Fruit fly (Drosophila melanogaster): ENCODE data around the gene CG45099.

The CG45099 gene

DNA sequence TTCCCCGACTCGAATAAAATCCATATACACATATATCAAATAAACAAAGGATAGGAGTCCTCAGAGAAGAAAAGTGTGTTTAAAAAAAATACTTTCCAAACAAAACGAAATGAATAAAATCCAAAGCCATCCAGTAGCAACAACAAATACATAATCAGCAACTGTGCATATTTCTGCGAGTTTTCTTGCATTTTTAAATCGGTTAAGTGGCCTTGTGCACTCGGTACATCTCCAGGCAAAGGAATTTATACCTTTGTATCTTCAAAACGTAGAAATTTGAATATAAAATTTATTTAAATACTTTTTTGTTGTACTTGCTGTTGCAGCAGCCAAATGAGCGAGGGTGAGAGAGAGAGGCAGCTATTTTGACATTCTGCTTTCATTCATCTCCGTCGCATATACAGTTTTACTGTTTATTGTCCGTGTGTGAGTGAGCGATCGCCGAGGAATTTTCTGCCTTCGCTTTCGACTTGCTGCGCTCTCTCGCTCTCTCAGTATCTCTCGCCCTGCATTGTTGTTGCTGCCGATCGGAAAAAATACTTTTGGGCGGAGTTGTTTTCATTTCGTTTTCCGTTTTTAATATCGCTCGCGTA, 8.3 kb upstream of the CG45099 start:
- TF ChIP-seq noc (tag; optimal IDR thresholded peaks at IDR 0.05), result no peak

DNA sequence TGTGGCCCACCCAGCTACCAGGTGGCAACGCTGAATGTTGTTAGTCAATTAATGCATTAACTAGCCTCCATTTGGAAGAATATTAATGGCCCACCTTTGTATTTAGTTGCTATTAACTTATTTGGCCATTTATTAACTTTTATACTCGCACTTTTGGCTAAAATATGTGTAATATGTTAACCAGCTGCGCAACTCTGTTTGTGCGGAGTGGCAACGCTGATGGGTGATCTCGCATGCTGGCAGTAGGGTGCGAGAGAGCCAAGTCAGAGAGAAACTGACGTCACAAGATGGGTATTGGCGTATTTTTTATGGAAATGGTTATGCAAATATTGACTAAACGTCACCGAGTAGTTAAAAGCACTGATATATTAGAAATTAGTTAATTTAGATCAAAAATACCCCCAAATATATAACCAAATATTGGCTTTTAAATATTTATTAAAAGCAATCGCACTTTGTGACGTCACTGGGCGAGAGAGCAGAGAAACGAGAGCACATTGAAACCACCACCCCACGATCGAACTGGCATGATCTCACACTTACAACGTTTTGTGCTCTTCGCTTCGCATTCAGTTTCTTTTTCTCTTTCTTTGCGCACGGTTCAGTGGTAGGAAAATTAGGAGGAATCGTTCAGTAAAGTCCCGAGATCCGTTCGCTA, 7.7 kb upstream of the CG45099 start, which contains the start of gene how:
Gene how, plus strand, starts transcription at position 567 of the 658 bp plus-strand sequence.
- no peak for TF ChIP-seq noc (tag; optimal IDR thresholded peaks at IDR 0.05)

DNA sequence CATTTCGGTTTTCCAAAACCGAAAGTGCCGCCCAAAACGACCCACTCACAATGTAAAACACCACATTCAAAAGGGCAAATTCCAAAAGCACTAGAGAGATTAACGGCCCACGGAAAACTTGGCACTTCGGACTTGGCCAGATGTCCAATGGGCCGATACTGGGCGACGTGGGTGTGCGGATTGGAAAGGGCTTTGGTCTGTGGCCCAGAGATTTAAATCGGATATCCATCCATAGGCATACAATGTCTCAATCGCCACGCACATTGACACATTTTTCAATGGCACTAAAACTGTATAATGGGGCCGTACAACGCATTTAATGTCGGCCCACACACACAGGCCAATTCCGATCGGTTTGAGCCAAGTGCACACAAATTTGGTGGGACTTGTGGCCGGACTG, 6.3 kb upstream of the CG45099 start:
- no peak for TF ChIP-seq noc (tag; optimal IDR thresholded peaks at IDR 0.05)

DNA sequence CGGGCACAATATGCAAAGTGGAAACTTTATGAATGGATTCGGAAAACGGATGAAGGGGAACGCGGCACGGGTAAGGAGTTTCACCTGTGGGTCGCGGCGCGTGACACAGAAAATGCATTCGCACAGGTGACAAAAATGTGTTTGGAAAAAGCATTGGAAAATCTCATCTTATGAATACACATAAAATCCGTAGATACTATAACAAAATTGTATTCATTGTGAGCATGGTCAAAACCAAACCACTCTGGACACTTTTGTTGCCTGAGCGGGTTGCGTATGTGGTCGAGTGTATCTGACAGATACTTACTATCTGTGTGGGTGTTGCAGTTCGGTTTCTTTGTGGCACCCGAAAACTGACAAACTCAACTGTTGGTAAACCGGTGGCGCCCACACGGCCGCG, 5.4 kb upstream of the CG45099 start:
- no peak for TF ChIP-seq noc (tag; optimal IDR thresholded peaks at IDR 0.05)

DNA sequence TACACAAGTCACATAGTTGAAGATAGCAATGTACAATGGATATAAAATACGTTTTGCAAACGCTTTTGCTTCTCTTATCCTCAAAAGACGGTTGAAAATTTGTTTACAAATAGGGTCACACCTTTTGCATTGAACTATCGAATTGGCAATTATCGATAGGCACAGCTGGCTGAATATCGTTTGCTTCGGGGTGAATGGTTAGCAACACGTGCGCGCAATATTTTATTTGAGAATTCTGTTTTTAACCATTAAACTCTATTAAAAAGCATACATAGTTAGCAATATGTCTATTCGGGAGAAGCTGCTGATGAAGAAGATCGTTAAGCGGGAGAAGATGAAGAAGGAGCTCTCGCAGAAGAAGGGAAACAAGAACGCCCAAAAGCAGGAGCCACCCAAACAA, 1.5 kb upstream of the CG45099 start:
- no peak for TF ChIP-seq noc (tag; optimal IDR thresholded peaks at IDR 0.05)

DNA sequence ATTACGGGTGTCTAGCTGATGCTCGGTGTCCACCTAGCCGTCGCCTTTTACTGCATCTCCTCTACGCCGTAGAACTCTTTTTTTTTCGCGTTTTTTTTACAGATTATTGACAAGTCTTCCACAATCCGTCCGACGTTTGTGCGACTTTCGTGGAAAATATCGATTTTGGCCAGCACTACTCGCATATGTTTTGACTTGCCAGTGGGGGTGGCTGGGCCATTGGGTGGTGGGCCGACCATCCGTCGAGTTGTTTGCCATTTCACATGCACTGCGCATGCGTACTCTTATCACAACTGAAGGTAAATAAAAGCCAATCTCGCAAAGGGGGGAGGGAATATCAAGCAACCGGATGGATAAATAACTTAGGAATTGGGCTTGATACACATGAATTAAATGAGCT, 2.3 kb downstream of the CG45099 start, which contains the start of gene CG13409:
Gene CG13409, minus strand, starts transcription at position 163 of the 400 bp plus-strand sequence.
- no peak for TF ChIP-seq noc (tag; optimal IDR thresholded peaks at IDR 0.05)

DNA sequence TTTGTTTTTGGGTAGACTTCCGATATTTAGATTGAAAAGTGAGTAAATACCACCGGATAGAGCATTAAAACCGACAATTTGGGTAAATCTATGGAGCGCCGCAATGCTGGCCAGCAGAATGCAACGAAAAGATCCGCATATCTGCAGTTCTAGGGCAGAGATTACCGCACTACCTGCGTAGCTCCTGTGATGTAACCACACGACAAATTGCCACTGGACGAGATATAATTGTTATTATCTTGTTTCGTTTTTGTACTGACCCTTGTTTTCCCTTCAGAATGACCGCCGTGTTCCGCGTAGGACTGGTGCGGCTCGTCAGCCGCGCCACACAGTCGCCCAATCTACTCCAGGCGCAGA, 6.4 kb downstream of the CG45099 start:
- TF ChIP-seq noc (tag; optimal IDR thresholded peaks at IDR 0.05), result no peak

DNA sequence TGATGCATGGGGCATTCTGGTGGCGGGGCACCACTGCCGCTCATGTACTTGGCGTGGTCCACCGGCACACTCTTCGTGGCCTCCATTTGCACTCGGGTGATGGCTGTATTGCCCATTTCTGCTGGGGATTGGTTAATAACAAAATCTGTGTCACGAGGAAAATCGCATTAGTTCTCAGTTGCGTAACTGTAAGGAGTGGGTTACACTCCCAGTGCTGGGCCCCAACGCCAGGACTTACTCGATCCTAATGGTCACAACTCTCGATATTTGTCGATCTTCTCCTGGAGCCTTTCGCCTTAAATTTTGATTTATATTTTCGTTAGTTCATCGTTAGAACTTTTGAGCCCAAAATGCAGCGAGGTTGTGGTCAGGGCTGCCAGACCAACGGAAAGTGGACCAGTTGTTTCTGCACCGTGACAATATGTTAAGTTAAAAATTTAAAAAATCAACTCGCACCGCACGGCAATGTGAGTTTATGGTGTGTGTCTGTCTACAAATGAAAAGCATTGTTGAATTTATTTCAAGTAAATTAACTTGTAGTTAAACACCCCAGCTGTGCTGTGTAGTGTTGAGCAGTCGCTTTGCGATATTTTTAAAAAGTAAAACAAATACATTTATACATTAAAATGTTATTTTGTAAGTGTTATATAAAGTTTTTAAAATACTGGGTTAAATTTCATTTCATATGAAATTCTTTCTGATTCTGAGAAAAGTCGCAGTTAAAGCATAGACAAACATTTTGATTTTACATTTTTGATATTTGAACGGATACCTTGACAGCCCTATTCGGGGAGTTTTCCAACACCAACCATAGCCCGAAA, 7.0 kb downstream of the CG45099 start, which contains the start of the genes Cchl and ND-42:
Gene Cchl, minus strand, starts transcription at position 559 of the 821 bp plus-strand sequence.
Gene ND-42, plus strand, starts transcription at position 788 of the 821 bp plus-strand sequence.
- peak; percentile 87 for TF ChIP-seq noc (tag; optimal IDR thresholded peaks at IDR 0.05)

DNA sequence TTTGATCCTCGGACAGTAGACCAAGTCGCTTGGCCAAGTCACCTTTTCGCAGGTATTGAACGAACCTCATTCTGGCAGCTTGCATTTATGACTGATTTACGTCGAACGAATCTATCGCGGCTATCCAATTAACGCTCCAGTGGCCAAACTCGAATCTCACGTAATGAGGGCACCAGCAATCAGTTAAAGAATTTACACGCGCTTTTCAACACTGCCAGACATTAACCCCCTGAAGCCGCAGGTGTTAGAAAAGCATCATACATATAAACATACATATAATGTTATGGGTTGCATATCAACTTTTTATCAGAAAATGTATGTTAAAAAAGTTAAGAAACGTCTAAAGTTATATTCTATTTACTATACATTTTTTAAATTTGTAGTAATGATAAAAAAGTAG, 8.8 kb downstream of the CG45099 start, which contains the start of gene CG6028:
Gene CG6028, minus strand, starts transcription at position 187 of the 400 bp plus-strand sequence.
- no peak for TF ChIP-seq noc (tag; optimal IDR thresholded peaks at IDR 0.05)

DNA sequence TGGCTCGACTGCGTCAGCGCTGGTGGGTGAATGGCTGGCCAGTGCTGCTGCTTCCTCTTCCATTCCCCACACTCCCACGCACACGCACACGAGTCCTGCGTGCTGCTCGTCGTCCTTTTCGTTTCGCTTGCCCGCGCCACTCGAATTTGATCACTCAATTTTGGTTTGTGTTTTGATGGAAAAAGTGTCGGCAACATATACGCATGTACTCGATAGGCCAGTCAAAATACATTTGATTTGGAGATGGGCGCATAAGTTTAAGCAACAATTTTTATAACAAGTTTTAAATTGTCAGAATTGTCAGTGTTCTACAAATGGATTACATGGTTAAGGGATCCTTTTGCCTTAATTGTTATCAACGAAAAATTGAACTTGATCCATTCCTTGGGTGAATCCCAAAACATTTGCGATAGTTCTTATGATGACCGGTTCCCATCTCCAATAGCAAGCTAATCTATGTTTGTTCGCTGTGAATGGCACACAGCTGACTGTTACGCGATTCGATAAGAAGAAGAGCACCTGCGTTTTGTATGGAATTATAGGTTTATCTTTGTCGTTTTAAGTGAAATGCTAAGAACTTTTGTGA, 11.0 kb downstream of the CG45099 start, which contains the start of the genes Mitofilin and mRpL35:
Gene Mitofilin, minus strand, starts transcription at position 295 of the 586 bp plus-strand sequence.
Gene mRpL35, plus strand, starts transcription at position 487 of the 586 bp plus-strand sequence.
- no peak for TF ChIP-seq noc (tag; optimal IDR thresholded peaks at IDR 0.05)

DNA sequence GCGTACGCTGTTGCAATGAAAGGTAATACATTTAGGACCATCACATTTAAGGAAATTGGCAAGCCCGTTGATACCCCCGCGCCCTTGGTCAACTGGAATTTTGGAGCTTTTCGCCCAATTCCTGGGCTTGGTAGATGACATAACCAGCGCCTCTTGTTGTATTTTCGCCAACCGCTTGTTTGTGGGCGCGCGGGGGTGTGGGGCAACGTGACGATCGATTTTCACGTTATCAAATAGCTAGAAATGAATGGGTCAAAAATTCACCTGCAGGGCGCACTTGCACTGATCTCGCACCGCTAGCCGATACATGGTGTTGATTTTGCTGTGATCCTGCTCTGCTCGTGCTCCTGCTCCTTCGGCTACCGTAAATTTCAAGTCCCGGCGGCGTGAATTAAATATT, 11.5 kb downstream of the CG45099 start:
- TF ChIP-seq noc (tag; optimal IDR thresholded peaks at IDR 0.05), result no peak

DNA sequence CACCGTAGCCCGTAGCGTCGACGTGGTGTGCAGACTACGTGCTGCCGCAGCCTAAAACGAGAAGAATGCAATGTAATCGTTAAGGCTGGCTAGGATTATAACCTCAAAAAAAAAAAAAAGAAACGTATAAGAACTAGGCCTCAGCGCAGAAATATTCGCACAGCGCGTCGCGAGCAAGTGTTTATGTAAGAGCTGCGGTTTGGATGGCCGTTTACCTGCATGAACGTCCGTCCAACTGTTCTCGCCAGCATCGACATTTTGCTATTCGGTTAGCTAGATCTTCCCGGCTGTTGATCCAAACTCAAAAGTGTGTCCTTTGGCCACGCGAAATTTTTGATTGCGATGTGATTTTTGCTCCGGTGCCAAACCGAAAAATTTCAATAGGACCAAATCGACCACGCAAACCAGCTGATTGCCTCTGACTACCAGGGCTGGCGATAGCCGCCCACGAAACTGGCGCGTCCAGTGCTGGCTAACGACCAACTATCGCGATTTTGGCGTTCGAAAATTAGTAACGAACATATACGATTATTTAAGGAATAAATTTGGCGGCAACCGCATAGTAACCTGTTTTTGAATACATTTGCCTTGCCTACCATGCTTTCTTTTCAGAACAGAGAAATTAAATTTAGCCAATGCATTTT, 15.2 kb downstream of the CG45099 start, which contains the start of gene Idh3b:
Gene Idh3b, minus strand, starts transcription at position 606 of the 644 bp plus-strand sequence.
- TF ChIP-seq noc (tag; optimal IDR thresholded peaks at IDR 0.05), result peak; percentile 11

DNA sequence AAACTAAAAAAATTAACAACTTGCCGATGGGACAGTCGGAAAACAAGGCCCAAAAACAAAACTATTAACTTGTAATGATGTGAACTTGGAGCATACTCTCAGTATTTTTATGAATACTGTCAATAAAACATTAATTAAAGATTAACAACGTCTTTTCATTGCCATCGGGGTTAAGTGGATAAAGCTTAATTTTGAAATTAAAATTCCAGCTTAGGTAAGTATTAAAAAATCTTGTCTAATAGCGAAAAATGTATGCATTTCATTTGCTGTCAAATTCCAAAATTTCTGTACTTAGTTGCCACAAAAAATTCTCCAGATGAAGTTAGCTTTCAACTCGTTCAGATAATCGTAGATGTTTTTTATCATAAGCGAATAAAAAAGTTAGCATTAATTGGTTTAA, 19.7 kb downstream of the CG45099 start, which contains the start of gene Theg:
Gene Theg, plus strand, starts transcription at position 301 of the 400 bp plus-strand sequence.
- TF ChIP-seq noc (tag; optimal IDR thresholded peaks at IDR 0.05), result no peak

DNA sequence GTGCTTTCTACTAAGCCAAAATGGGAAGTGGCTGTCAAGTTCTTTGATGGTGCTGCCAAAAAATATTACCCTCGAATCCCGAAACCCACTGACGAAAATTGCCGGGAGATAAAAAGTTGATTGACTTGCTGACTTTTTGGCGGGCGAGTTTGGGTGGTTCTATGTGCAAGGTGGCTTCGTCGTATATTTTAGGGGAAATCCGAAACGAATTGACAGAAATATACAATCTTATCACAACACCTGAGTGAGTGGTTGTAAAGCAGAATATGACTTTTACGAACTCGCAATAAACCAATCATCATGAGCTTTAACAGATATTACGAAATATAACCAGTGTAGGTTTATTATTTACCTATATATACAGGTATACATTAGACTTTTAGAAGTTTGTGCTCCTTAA, 30.6 kb downstream of the CG45099 start:
- no peak for TF ChIP-seq noc (tag; optimal IDR thresholded peaks at IDR 0.05)

DNA sequence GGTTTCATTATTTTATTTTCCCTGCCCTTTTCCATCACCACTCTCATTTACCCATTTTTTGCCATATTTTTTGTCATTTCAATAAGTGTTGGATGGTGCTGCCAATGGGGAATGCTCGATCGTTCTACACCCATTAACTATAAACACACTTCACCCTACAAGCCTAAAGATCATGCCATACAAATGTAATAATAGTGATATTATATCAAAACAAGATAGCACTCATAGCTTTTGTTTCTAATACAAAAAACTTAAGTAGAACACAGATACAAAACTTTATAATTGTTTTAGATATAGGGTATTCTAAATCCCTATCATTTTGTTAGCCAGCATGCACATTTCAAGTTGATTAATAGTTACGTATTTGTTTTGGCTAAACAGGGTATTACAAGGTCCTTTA, 34.4 kb downstream of the CG45099 start:
- no peak for TF ChIP-seq noc (tag; optimal IDR thresholded peaks at IDR 0.05)
